Fruit fly (Drosophila melanogaster) whole organism, embryonic: Measurements from ENCODE around the gene cno.

Experiments used
- Abd-B ChIP-seq: fragments of 200-800 bp; sonication (Bioruptor generic); optimal IDR thresholded peaks from 2 replicates; lab custom pipeline; 2018; ENCODE audit warnings: missing biosample characterization, mild to moderate bottlenecking, missing genetic modification characterization, moderate library complexity
- B-H1 ChIP-seq: fragments of 200-800 bp; sonication (Bioruptor generic); IDR thresholded peaks from 3 replicates; pipeline ENCODE4 v1.3.6; 2022; ENCODE audit warnings: missing biosample characterization, missing genetic modification characterization
- C15 ChIP-seq: fragments of 200-800 bp; sonication (Bioruptor generic); IDR thresholded peaks from 3 replicates; pipeline ENCODE4 v1.3.6; 2022; ENCODE audit warnings: missing biosample characterization, missing genetic modification characterization
- CG10565 ChIP-seq: fragments of 200-800 bp; sonication (Bioruptor generic); optimal IDR thresholded peaks from 3 replicates; lab custom pipeline; 2016; ENCODE audit warnings: missing biosample characterization, mild to moderate bottlenecking, missing genetic modification characterization
- CG12236 ChIP-seq: fragments of 200-800 bp; sonication (Bioruptor generic); optimal IDR thresholded peaks from 2 replicates; lab custom pipeline; 2016; ENCODE audit warnings: missing biosample characterization, missing genetic modification characterization
- CG13287 ChIP-seq: fragments of 200-800 bp; sonication (Bioruptor generic); IDR thresholded peaks from 2 replicates; pipeline ENCODE4 v1.3.6; 2022; ENCODE audit warnings: missing biosample characterization, missing genetic modification characterization; ENCODE audit not compliant: partially characterized antibody
- CG14050 ChIP-seq: fragments of 200-800 bp; sonication (Bioruptor generic); IDR thresholded peaks from 3 replicates; pipeline ENCODE4 v1.3.6; 2022; ENCODE audit warnings: missing biosample characterization, missing genetic modification characterization
- CG14667 ChIP-seq: fragments of 200-800 bp; sonication (Bioruptor generic); IDR thresholded peaks from 2 replicates; pipeline ENCODE4 v1.3.6; 2022; ENCODE audit warnings: missing biosample characterization, missing genetic modification characterization
- CG2889 ChIP-seq: fragments of 200-800 bp; sonication (Bioruptor generic); IDR thresholded peaks from 3 replicates; pipeline ENCODE4 v1.3.6; 2022; ENCODE audit warnings: missing biosample characterization, missing genetic modification characterization
- CG30431 ChIP-seq: fragments of 200-800 bp; sonication (Bioruptor generic); optimal IDR thresholded peaks from 2 replicates; lab custom pipeline; 2017; ENCODE audit warnings: missing biosample characterization, missing genetic modification characterization
- CG31388 ChIP-seq: fragments of 200-800 bp; sonication (Bioruptor generic); optimal IDR thresholded peaks from 2 replicates; lab custom pipeline; 2016; ENCODE audit warnings: missing biosample characterization, missing genetic modification characterization
- CG34224 ChIP-seq: fragments of 200-800 bp; sonication (Bioruptor generic); IDR thresholded peaks from 3 replicates; pipeline ENCODE4 v1.3.6; 2022; ENCODE audit warnings: missing biosample characterization, missing genetic modification characterization; ENCODE audit not compliant: partially characterized antibody
- CG3726 ChIP-seq: fragments of 200-800 bp; sonication (Bioruptor generic); IDR thresholded peaks from 3 replicates; pipeline ENCODE4, ENCODE4 v1.3.6; 2022; ENCODE audit warnings: missing biosample characterization, missing genetic modification characterization
- CG3995 ChIP-seq: fragments of 200-800 bp; sonication (Bioruptor generic); optimal IDR thresholded peaks from 3 replicates; lab custom pipeline; 2016; ENCODE audit warnings: missing biosample characterization, missing genetic modification characterization
- CG42726 ChIP-seq: fragments of 200-800 bp; sonication (Bioruptor generic); IDR thresholded peaks from 2 replicates; pipeline ENCODE4 v1.3.6; 2022; ENCODE audit warnings: missing biosample characterization, missing genetic modification characterization; ENCODE audit not compliant: partially characterized antibody
- CG43689 ChIP-seq: fragments of 200-800 bp; sonication (Bioruptor generic); IDR thresholded peaks from 2 replicates; pipeline ENCODE4 v1.3.6; 2022; ENCODE audit warnings: missing biosample characterization, missing genetic modification characterization
- CG6175 ChIP-seq: fragments of 200-800 bp; sonication (Bioruptor generic); IDR thresholded peaks from 3 replicates; pipeline ENCODE4 v1.3.6; 2022; ENCODE audit warnings: missing biosample characterization, missing genetic modification characterization
- CG8924 ChIP-seq: fragments of 200-800 bp; optimal IDR thresholded peaks from 3 replicates; lab custom pipeline; 2019; ENCODE audit warnings: missing biosample characterization, mild to moderate bottlenecking, missing genetic modification characterization, moderate library complexity
- CTCF ChIP-seq: fragments of 200-800 bp; sonication (Bioruptor generic); optimal IDR thresholded peaks from 2 replicates; lab custom pipeline; 2017; ENCODE audit warnings: missing biosample characterization, mild to moderate bottlenecking, missing genetic modification characterization, moderate library complexity
- D19B ChIP-seq: fragments of 200-800 bp; sonication (Bioruptor generic); optimal IDR thresholded peaks from 2 replicates; lab custom pipeline; 2017; ENCODE audit warnings: missing biosample characterization, mild to moderate bottlenecking, missing genetic modification characterization
- Dip2 ChIP-seq: fragments of 200-800 bp; sonication (Bioruptor generic); IDR thresholded peaks from 2 replicates; pipeline ENCODE4 v1.3.6; 2022; ENCODE audit warnings: missing biosample characterization, missing genetic modification characterization
- Dref ChIP-seq: fragments of 200-800 bp; sonication (Bioruptor generic); IDR thresholded peaks from 2 replicates; pipeline ENCODE4 v1.3.6; 2022; ENCODE audit warnings: missing biosample characterization, missing genetic modification characterization
- E2f2 ChIP-seq: fragments of 200-800 bp; sonication (Bioruptor generic); IDR thresholded peaks from 2 replicates; pipeline ENCODE4 v1.3.6; 2022; ENCODE audit warnings: missing biosample characterization, missing genetic modification characterization
- Eip74EF ChIP-seq, 2 experiments: fragments of 200-800 bp in 1 of 2; fragments of >200 bp in 1 of 2; sonication (Bioruptor generic) in 1 of 2; optimal IDR thresholded peaks; 2 replicates each; lab custom pipeline; 2017 to 2019; ENCODE audit warnings: missing biosample characterization in 2 of 2, missing genetic modification characterization in 2 of 2, mild to moderate bottlenecking in 1 of 2, moderate library complexity in 1 of 2
- Ets97D ChIP-seq: fragments of 200-800 bp; sonication (Bioruptor generic); optimal IDR thresholded peaks from 3 replicates; lab custom pipeline; 2016; ENCODE audit warnings: missing biosample characterization, missing genetic modification characterization
- Fer1 ChIP-seq: fragments of 200-800 bp; sonication (Bioruptor generic); optimal IDR thresholded peaks from 2 replicates; lab custom pipeline; 2017; ENCODE audit warnings: missing biosample characterization, mild to moderate bottlenecking, missing genetic modification characterization
- Fer3 ChIP-seq: fragments of 200-800 bp; sonication (Bioruptor generic); optimal IDR thresholded peaks from 2 replicates; lab custom pipeline; 2018; ENCODE audit warnings: missing biosample characterization, mild to moderate bottlenecking, missing genetic modification characterization, moderate library complexity
- H2.0 ChIP-seq: fragments of 200-800 bp; sonication (Bioruptor generic); IDR thresholded peaks from 2 replicates; pipeline ENCODE4 v1.3.6; 2022; ENCODE audit warnings: missing biosample characterization, missing genetic modification characterization
- HHEX ChIP-seq: fragments of 200-800 bp; sonication (Bioruptor generic); optimal IDR thresholded peaks from 3 replicates; lab custom pipeline; 2017; ENCODE audit warnings: missing biosample characterization, mild to moderate bottlenecking, missing genetic modification characterization, missing genetic modification reagents
- Hand ChIP-seq: fragments of 200-800 bp; sonication (Bioruptor generic); optimal IDR thresholded peaks from 2 replicates; lab custom pipeline; 2017; ENCODE audit warnings: mild to moderate bottlenecking, missing biosample characterization, missing genetic modification reagents, missing genetic modification characterization
- Hr3 ChIP-seq: fragments of 200-800 bp; sonication (Bioruptor generic); optimal IDR thresholded peaks from 3 replicates; lab custom pipeline; 2016; ENCODE audit warnings: missing biosample characterization, missing genetic modification characterization
- Neu2 ChIP-seq: fragments of 200-800 bp; sonication (Bioruptor generic); optimal IDR thresholded peaks from 3 replicates; lab custom pipeline; 2016; ENCODE audit warnings: missing biosample characterization, missing genetic modification characterization, borderline replicate concordance
- Tbp ChIP-seq: fragments of >200 bp; optimal IDR thresholded peaks from 2 replicates; lab custom pipeline; 2018; ENCODE audit warnings: missing biosample characterization, missing genetic modification characterization
- Trl ChIP-seq, 3 experiments: fragments of >200 bp in 2 of 3; fragments of 200-800 bp in 1 of 3; sonication (Bioruptor generic) in 1 of 3; optimal IDR thresholded peaks; 2 replicates in 1 of 3; 3 replicates in 2 of 3; lab custom pipeline; 2016 to 2017; ENCODE audit warnings: missing biosample characterization in 1 of 3, missing genetic modification characterization in 1 of 3
- bab2 ChIP-seq: fragments of 200-800 bp; sonication (Bioruptor generic); optimal IDR thresholded peaks from 2 replicates; lab custom pipeline; 2016; ENCODE audit warnings: missing biosample characterization, missing genetic modification characterization
- chm ChIP-seq: fragments of 200-800 bp; sonication (Bioruptor generic); IDR thresholded peaks from 2 replicates; pipeline ENCODE4 v1.3.6; 2022; ENCODE audit warnings: missing biosample characterization, missing genetic modification characterization
- cwo ChIP-seq: fragments of 200-800 bp; sonication (Bioruptor generic); optimal IDR thresholded peaks from 3 replicates; lab custom pipeline; 2017; ENCODE audit warnings: missing biosample characterization, missing genetic modification characterization, mild to moderate bottlenecking, moderate library complexity, missing genetic modification reagents
- dm ChIP-seq: fragments of 200-800 bp; sonication (Bioruptor generic); optimal IDR thresholded peaks from 3 replicates; lab custom pipeline; 2016; ENCODE audit warnings: missing biosample characterization, missing genetic modification characterization
- fd64A ChIP-seq: fragments of 200-800 bp; sonication (Bioruptor generic); optimal IDR thresholded peaks from 3 replicates; lab custom pipeline; 2018; ENCODE audit warnings: missing biosample characterization, mild to moderate bottlenecking, missing genetic modification characterization
- inv ChIP-seq: fragments of 200-800 bp; sonication (Bioruptor generic); IDR thresholded peaks from 2 replicates; pipeline ENCODE4 v1.3.6; 2022; ENCODE audit warnings: missing biosample characterization, missing genetic modification characterization; ENCODE audit not compliant: partially characterized antibody
- kay ChIP-seq: fragments of 200-800 bp; sonication (Bioruptor generic); optimal IDR thresholded peaks from 2 replicates; lab custom pipeline; 2016; ENCODE audit warnings: missing biosample characterization, missing genetic modification characterization
- lbe ChIP-seq: fragments of 200-800 bp; sonication (Bioruptor generic); optimal IDR thresholded peaks from 2 replicates; lab custom pipeline; 2016; ENCODE audit warnings: missing biosample characterization, mild to moderate bottlenecking, missing genetic modification characterization
- nerfin-2 ChIP-seq: fragments of 200-800 bp; sonication (Bioruptor generic); IDR thresholded peaks from 2 replicates; pipeline ENCODE4 v1.3.6; 2022; ENCODE audit warnings: missing biosample characterization, missing genetic modification characterization; ENCODE audit not compliant: partially characterized antibody
- pb ChIP-seq: fragments of 200-800 bp; sonication (Bioruptor generic); optimal IDR thresholded peaks from 3 replicates; lab custom pipeline; 2016; ENCODE audit warnings: missing biosample characterization, missing genetic modification characterization
- repo ChIP-seq: fragments of 200-800 bp; sonication (Bioruptor generic); optimal IDR thresholded peaks from 2 replicates; lab custom pipeline; 2016; ENCODE audit warnings: missing biosample characterization, missing genetic modification characterization
- slp2 ChIP-seq: fragments of 200-800 bp; sonication (Bioruptor generic); optimal IDR thresholded peaks from 2 replicates; lab custom pipeline; 2016; ENCODE audit warnings: missing biosample characterization, missing genetic modification characterization
- tup ChIP-seq: fragments of 200-800 bp; sonication (Bioruptor generic); optimal IDR thresholded peaks from 2 replicates; lab custom pipeline; 2016; ENCODE audit warnings: missing biosample characterization, mild to moderate bottlenecking, missing genetic modification characterization, moderate library complexity
- tx ChIP-seq: fragments of 200-800 bp; sonication (Bioruptor generic); optimal IDR thresholded peaks from 2 replicates; lab custom pipeline; 2016; ENCODE audit warnings: missing biosample characterization, missing genetic modification characterization
- unc-4 ChIP-seq: fragments of 200-800 bp; sonication (Bioruptor generic); IDR thresholded peaks from 2 replicates; pipeline ENCODE4 v1.3.6; 2022; ENCODE audit warnings: missing biosample characterization, missing genetic modification characterization; ENCODE audit not compliant: partially characterized antibody
- zfh1 ChIP-seq: fragments of 200-800 bp; sonication (Bioruptor generic); IDR thresholded peaks from 3 replicates; pipeline ENCODE4 v1.3.6; 2022; ENCODE audit warnings: missing biosample characterization, missing genetic modification characterization
- zfh2 ChIP-seq: fragments of 200-800 bp; sonication (Bioruptor generic); optimal IDR thresholded peaks from 2 replicates; lab custom pipeline; 2016; ENCODE audit warnings: missing biosample characterization, missing genetic modification characterization

cno gene

dm6 chr3R:5126884-5127283, 90.4 kb downstream of the cno start (continued):
- TF ChIP-seq Eip74EF (GFP tag; optimal IDR thresholded peaks at IDR 0.05; lab: Kevin White, UChicago) (no peak), Fer1 (GFP tag; lab: Kevin White, UChicago) (peak; percentile 31), Trl (optimal IDR thresholded peaks at IDR 0.05; lab: Kevin White, UChicago) (no peak), Trl (GFP tag; optimal IDR thresholded peaks at IDR 0.05; lab: Kevin White, UChicago) (peak; percentile 70), CG30431 (GFP tag; lab: Kevin White, UChicago) (peak; percentile 50), CG14667 (peak; percentile 39; the same call in 1 of the 2 replicates), Hand (GFP tag; lab: Kevin White, UChicago) (no peak), Tbp (GFP tag; lab: Kevin White, UChicago) (no peak), tup (no peak), fd64A (GFP tag; lab: Kevin White, UChicago) (no peak), lbe (GFP tag; lab: Kevin White, UChicago) (no peak), zfh2 (peak; percentile 78), Abd-B (GFP tag; lab: Kevin White, UChicago) (peak; percentile 95), chm (GFP tag; lab: Robert Waterston, UW) (no peak), bab2 (GFP tag; lab: Kevin White, UChicago) (peak; percentile 66), H2.0 (GFP tag; lab: Robert Waterston, UW) (peak; percentile 49; the same call in 1 of the 2 replicates), D19B (GFP tag; lab: Kevin White, UChicago) (no peak), B-H1 (GFP tag; lab: Robert Waterston, UW) (no peak; the same call in 2 of the 3 replicates), repo (peak; percentile 43), Ets97D (GFP tag; lab: Kevin White, UChicago) (peak; percentile 90), CG31388 (no peak), E2f2 (GFP tag; lab: Robert Waterston, UW) (peak; percentile 74), pb (GFP tag; lab: Kevin White, UChicago) (peak; percentile 51), CTCF (peak; percentile 99), inv (GFP tag; lab: Robert Waterston, UW) (no peak), slp2 (GFP tag; lab: Kevin White, UChicago) (peak; percentile 53), CG6175 (GFP tag; lab: Robert Waterston, UW) (0 out of 3 replicates have a peak, but pooled peaks have one; percentile 38), CG8924 (tag; lab: Kevin White, UChicago) (peak; percentile 67), CG13287 (peak; percentile 34; the same call in 1 of the 2 replicates), C15 (GFP tag; lab: Robert Waterston, UW) (no peak), dm (GFP tag; lab: Kevin White, UChicago) (peak; percentile 69), Neu2 (GFP tag; lab: Kevin White, UChicago) (no peak), CG2889 (GFP tag; lab: Robert Waterston, UW) (no peak), Dref (GFP tag; lab: Robert Waterston, UW) (peak; percentile 32; the same call in 1 of the 2 replicates), CG3726 (GFP tag; lab: Robert Waterston, UW) (no peak), CG12236 (GFP tag; lab: Kevin White, UChicago) (no peak), nerfin-2 (GFP tag; lab: Robert Waterston, UW) (no peak), CG42726 (GFP tag; lab: Robert Waterston, UW) (peak; percentile 83), unc-4 (no peak), Dip2 (GFP tag; lab: Robert Waterston, UW) (peak; percentile 58), zfh1 (peak; percentile 67), cwo (GFP tag; lab: Kevin White, UChicago) (no peak), HHEX (peak; percentile 41), kay (peak; percentile 21), Hr3 (peak; percentile 67), CG43689 (0 out of 2 replicates have a peak, but pooled peaks have one; percentile 16), tx (peak; percentile 47), Fer3 (tag; lab: Kevin White, UChicago) (peak; percentile 44), CG34224 (GFP tag; lab: Robert Waterston, UW) (no peak), CG14050 (GFP tag; lab: Robert Waterston, UW) (0 out of 3 replicates have a peak, but pooled peaks have one; percentile 11), CG3995 (GFP tag; lab: Kevin White, UChicago) (no peak), CG10565 (GFP tag; lab: Kevin White, UChicago) (no peak)
